Worm (Caenorhabditis elegans): ENCODE measurements around the gene vps-24.

Gene vps-24

DNA sequence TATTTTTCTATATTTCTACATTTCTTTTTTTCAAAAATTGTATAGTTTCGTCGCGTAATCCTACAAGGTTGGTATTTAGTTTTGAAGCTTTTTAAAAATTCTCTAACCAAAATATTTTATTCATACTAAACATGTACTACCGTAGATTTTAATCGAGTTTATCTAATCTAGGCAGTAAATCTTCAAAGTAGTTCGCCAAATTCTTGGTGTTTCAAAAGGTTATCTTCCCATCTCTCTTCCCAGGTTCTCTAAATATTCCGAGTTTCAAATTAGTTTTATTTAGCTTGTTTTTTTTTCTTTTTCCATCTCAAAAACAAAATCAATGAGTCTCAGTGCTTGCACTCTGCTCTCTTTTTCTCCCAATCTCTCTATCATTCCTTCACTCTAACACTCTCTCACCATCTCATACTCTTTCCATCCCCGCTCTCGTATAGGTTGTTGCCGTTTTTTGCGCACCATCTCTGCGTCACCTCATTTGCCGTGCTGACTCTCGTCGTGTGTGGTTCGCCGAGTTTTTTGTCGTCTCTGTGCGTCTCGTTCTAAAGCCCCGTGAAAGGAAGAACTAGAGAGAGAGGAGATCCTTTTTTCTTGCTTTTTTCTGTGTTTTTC lies 23.3 kb downstream of the vps-24 start (continued):
- no peak for TF ChIP-seq snpc-4 (tag; optimal IDR thresholded peaks at IDR 0.05)
- TF ChIP-seq set-16 (GFP tag; IDR thresholded peaks at IDR 0.05), result peak; percentile 44; the same call in 1 of the 2 replicates
- TF ChIP-seq madf-9 (GFP tag; conservative IDR thresholded peaks at IDR 0.05), result 0 out of 2 replicates have a peak, but pooled peaks have one; percentile 5
- peak; percentile 33 for TF ChIP-seq ces-1 (GFP tag; optimal IDR thresholded peaks at IDR 0.05)
- 0 out of 2 replicates have a peak, but pooled peaks have one; percentile 3 for TF ChIP-seq tra-1 (GFP tag; IDR thresholded peaks at IDR 0.05)
- peak; percentile 78 for TF ChIP-seq dve-1 (tag; optimal IDR thresholded peaks at IDR 0.05; ENCODE audit: insufficient read depth)
- TF ChIP-seq mep-1 (tag; optimal IDR thresholded peaks at IDR 0.05), result no peak
- TF ChIP-seq Y75B8A.6 (GFP tag; IDR thresholded peaks at IDR 0.05), result no peak
- TF ChIP-seq daf-19 (GFP tag; conservative IDR thresholded peaks at IDR 0.05), result no peak
- TF ChIP-seq Y5F2A.4 (GFP tag; optimal IDR thresholded peaks at IDR 0.05), result no peak
- TF ChIP-seq spr-1 (tag; optimal IDR thresholded peaks at IDR 0.05), result peak; percentile 35
- no peak for TF ChIP-seq daf-12 (tag; optimal IDR thresholded peaks at IDR 0.05)
- no peak for TF ChIP-seq unc-130 (GFP tag; optimal IDR thresholded peaks at IDR 0.05)
- peak; percentile 72 for TF ChIP-seq nhr-28 (tag; optimal IDR thresholded peaks at IDR 0.05)
- TF ChIP-seq zip-2 (tag; optimal IDR thresholded peaks at IDR 0.05), result no peak
- TF ChIP-seq D1046.2 (GFP tag; IDR thresholded peaks at IDR 0.05), result no peak
- 0 out of 2 replicates have a peak, but pooled peaks have one; percentile 16 for TF ChIP-seq php-3 (GFP tag; IDR thresholded peaks at IDR 0.05)
- no peak for TF ChIP-seq lin-15B (tag; optimal IDR thresholded peaks at IDR 0.05)
- no peak for TF ChIP-seq ceh-28 (tag; optimal IDR thresholded peaks at IDR 0.05)
- TF ChIP-seq ceh-20 (GFP tag; IDR thresholded peaks at IDR 0.05), result peak; percentile 44
- no peak for TF ChIP-seq egl-43 (GFP tag; IDR thresholded peaks at IDR 0.05)
- TF ChIP-seq nhr-48 (tag; optimal IDR thresholded peaks at IDR 0.05), result peak; percentile 32
- TF ChIP-seq ztf-7 (tag; optimal IDR thresholded peaks at IDR 0.05), result no peak
- no peak for TF ChIP-seq ZK337.2 (GFP tag; IDR thresholded peaks at IDR 0.05)
- TF ChIP-seq ceh-44 (GFP tag; IDR thresholded peaks at IDR 0.05), result no peak
- no peak for TF ChIP-seq lin-13 (GFP tag; optimal IDR thresholded peaks at IDR 0.05)
- TF ChIP-seq ZK546.5 (tag; optimal IDR thresholded peaks at IDR 0.05), result peak in 1 of 2 experiments; percentile 20
- no peak for TF ChIP-seq ceh-62 (tag; optimal IDR thresholded peaks at IDR 0.05)
- TF ChIP-seq lir-3 (tag; optimal IDR thresholded peaks at IDR 0.05), result no peak
- TF ChIP-seq zag-1 (tag; optimal IDR thresholded peaks at IDR 0.05), result no peak
- no peak for TF ChIP-seq spr-3 (GFP tag; optimal IDR thresholded peaks at IDR 0.05)
- no peak for TF ChIP-seq saeg-2 (GFP tag; IDR thresholded peaks at IDR 0.05)
- peak; percentile 71 for TF ChIP-seq ctbp-1 (GFP tag; IDR thresholded peaks at IDR 0.05)
- no peak for TF ChIP-seq ztf-11 (tag; optimal IDR thresholded peaks at IDR 0.05)
- peak; percentile 63 for TF ChIP-seq nhr-11 (tag; optimal IDR thresholded peaks at IDR 0.05)
- no peak for TF ChIP-seq unc-39 (tag; optimal IDR thresholded peaks at IDR 0.05)
- TF ChIP-seq nhr-42 (GFP tag; IDR thresholded peaks at IDR 0.05), result no peak
- no peak for TF ChIP-seq nhr-237 (tag; optimal IDR thresholded peaks at IDR 0.05)
- TF ChIP-seq lin-29 (GFP tag; IDR thresholded peaks at IDR 0.05), result no peak
- no peak for TF ChIP-seq madf-5 (GFP tag; IDR thresholded peaks at IDR 0.05)
- peak; percentile 84 for TF ChIP-seq rbr-2 (tag; optimal IDR thresholded peaks at IDR 0.05)
- TF ChIP-seq attf-4 (tag; optimal IDR thresholded peaks at IDR 0.05), result no peak
- no peak for TF ChIP-seq zfp-2 (tag; optimal IDR thresholded peaks at IDR 0.05)
- no peak for TF ChIP-seq skn-1 (tag; optimal IDR thresholded peaks at IDR 0.05)
- TF ChIP-seq nhr-25 (tag; optimal IDR thresholded peaks at IDR 0.05; ENCODE audit: borderline replicate concordance, insufficient read depth), result no peak
- TF ChIP-seq lsy-2 (tag; optimal IDR thresholded peaks at IDR 0.05), result peak; percentile 57 to 76
- TF ChIP-seq nhr-102 (tag; optimal IDR thresholded peaks at IDR 0.05), result peak; percentile 12
- no peak for TF ChIP-seq cey-2 (tag; optimal IDR thresholded peaks at IDR 0.05; ENCODE audit: borderline replicate concordance, insufficient read depth)
- no peak for TF ChIP-seq dmd-8 (GFP tag; IDR thresholded peaks at IDR 0.05)
- TF ChIP-seq egl-27 (tag; optimal IDR thresholded peaks at IDR 0.05), result no peak
- no peak for TF ChIP-seq dmd-9 (GFP tag; IDR thresholded peaks at IDR 0.05)
